Worm (Caenorhabditis elegans) whole organism, L1 larva: ENCODE results near the gene C50E3.9.

Experiments used
- C04F5.9 ChIP-seq: sonication (generic microtip); optimal IDR thresholded peaks from 2 replicates; lab custom pipeline; 2016; ENCODE audit warnings: missing genetic modification characterization, missing compliant biosample characterization
- C16A3.4 ChIP-seq: fragments of 150-350 bp; optimal IDR thresholded peaks from 2 replicates; lab custom pipeline; 2014; ENCODE audit warnings: missing biosample characterization, missing genetic modification characterization
- F16B12.6 ChIP-seq: fragments of 150-350 bp; optimal IDR thresholded peaks from 2 replicates; lab custom pipeline; 2014; ENCODE audit warnings: missing biosample characterization, missing genetic modification characterization
- Y116A8C.19 ChIP-seq: sonication (generic microtip); optimal IDR thresholded peaks from 2 replicates; lab custom pipeline; 2016; ENCODE audit warnings: missing compliant biosample characterization, missing genetic modification characterization, borderline replicate concordance
- aha-1 ChIP-seq: fragments of 150-350 bp; optimal IDR thresholded peaks from 2 replicates; lab custom pipeline; 2014; ENCODE audit warnings: missing biosample characterization, missing genetic modification characterization
- alr-1 ChIP-seq: fragments of 200-800 bp; sonication (Bioruptor generic); optimal IDR thresholded peaks from 2 replicates; lab custom pipeline; 2018; ENCODE audit warnings: borderline replicate concordance, mild to moderate bottlenecking, missing genetic modification characterization, missing compliant biosample characterization
- ama-1 ChIP-seq: fragments of 150-350 bp; optimal IDR thresholded peaks from 2 replicates; lab custom pipeline; 2014
- ceh-8 ChIP-seq: fragments of 200-800 bp; sonication (Bioruptor generic); optimal IDR thresholded peaks from 2 replicates; lab custom pipeline; 2018; ENCODE audit warnings: mild to moderate bottlenecking, missing genetic modification characterization, moderate library complexity, missing compliant biosample characterization
- efl-1 ChIP-seq, 4 experiments: fragments of 150-350 bp; optimal IDR thresholded peaks in 3 of 4; peaks in 1 of 4; 1 replicate in 1 of 4; 2 replicates in 3 of 4; lab custom pipeline; 2014; ENCODE audit warnings: missing biosample characterization in 2 of 4, missing genetic modification characterization in 2 of 4, missing genetic modification reagents in 2 of 4
- elt-2 ChIP-seq: sonication (generic microtip); optimal IDR thresholded peaks from 2 replicates; lab custom pipeline; 2016; ENCODE audit warnings: missing genetic modification characterization, mild to moderate bottlenecking, inconsistent platforms, missing compliant biosample characterization, missing genetic modification reagents
- elt-3 ChIP-seq, 6 experiments: fragments of 150-350 bp in 1 of 6; sonication (generic microtip); optimal IDR thresholded peaks; 2 replicates each; lab custom pipeline; 2017 to 2018; ENCODE audit warnings: missing biosample characterization in 6 of 6, missing genetic modification characterization in 6 of 6, inconsistent platforms in 1 of 6
- ets-5 ChIP-seq: fragments of 200-800 bp; sonication (Bioruptor generic); IDR thresholded peaks from 2 replicates; pipeline ENCODE4 v1.3.6; 2022; ENCODE audit warnings: missing genetic modification characterization, missing compliant biosample characterization
- fkh-10 ChIP-seq: sonication (generic microtip); optimal IDR thresholded peaks from 2 replicates; lab custom pipeline; 2017; ENCODE audit warnings: missing biosample characterization, missing genetic modification reagents, missing genetic modification characterization
- fos-1 ChIP-seq: fragments of 150-350 bp; optimal IDR thresholded peaks from 2 replicates; lab custom pipeline; 2014; ENCODE audit warnings: missing biosample characterization, missing genetic modification characterization
- hpl-2 ChIP-seq: fragments of 150-350 bp; optimal IDR thresholded peaks from 2 replicates; lab custom pipeline; 2014; ENCODE audit warnings: missing biosample characterization, missing genetic modification reagents, missing genetic modification characterization
- isw-1 ChIP-seq: fragments of 200-800 bp; sonication (Bioruptor generic); IDR thresholded peaks from 2 replicates; pipeline ENCODE4 v1.3.6; 2022; ENCODE audit warnings: missing genetic modification characterization, missing compliant biosample characterization
- jun-1 ChIP-seq: fragments of 150-350 bp; optimal IDR thresholded peaks from 2 replicates; lab custom pipeline; 2014; ENCODE audit warnings: missing biosample characterization, missing genetic modification reagents, missing genetic modification characterization
- lin-14 ChIP-seq: fragments of 200-800 bp; sonication (Bioruptor generic); optimal IDR thresholded peaks from 2 replicates; lab custom pipeline; 2018; ENCODE audit warnings: mild to moderate bottlenecking, missing genetic modification characterization, moderate library complexity, missing compliant biosample characterization
- lin-15B ChIP-seq: fragments of 150-350 bp; sonication (generic microtip); optimal IDR thresholded peaks from 3 replicates; lab custom pipeline; 2014; ENCODE audit warnings: missing biosample characterization, missing genetic modification characterization
- lin-39 ChIP-seq: fragments of 150-350 bp; optimal IDR thresholded peaks from 2 replicates; lab custom pipeline; 2014; ENCODE audit warnings: missing biosample characterization, missing genetic modification reagents, missing genetic modification characterization
- lir-3 ChIP-seq: sonication (generic microtip); optimal IDR thresholded peaks from 2 replicates; lab custom pipeline; 2016; ENCODE audit warnings: mild to moderate bottlenecking, missing genetic modification characterization, moderate library complexity, missing compliant biosample characterization; ENCODE audit not compliant: poor library complexity
- lsy-2 ChIP-seq, 2 experiments: fragments of 150-350 bp; optimal IDR thresholded peaks; 2 replicates each; lab custom pipeline; 2014; ENCODE audit warnings: missing biosample characterization in 2 of 2, missing genetic modification characterization in 2 of 2
- mef-2 ChIP-seq: fragments of 150-350 bp; optimal IDR thresholded peaks from 2 replicates; lab custom pipeline; 2014; ENCODE audit warnings: missing biosample characterization, missing genetic modification characterization
- mep-1 ChIP-seq: fragments of 150-350 bp; optimal IDR thresholded peaks from 2 replicates; lab custom pipeline; 2014; ENCODE audit warnings: missing biosample characterization, missing genetic modification characterization
- nhr-19 ChIP-seq: fragments of 200-800 bp; sonication (Bioruptor generic); conservative IDR thresholded peaks from 2 replicates; pipeline ENCODE4 v1.3.6; 2022; ENCODE audit warnings: missing genetic modification characterization, missing compliant biosample characterization
- nhr-20 ChIP-seq: sonication (generic microtip); optimal IDR thresholded peaks from 2 replicates; lab custom pipeline; 2016; ENCODE audit warnings: mild to moderate bottlenecking, missing genetic modification characterization, missing compliant biosample characterization
- nhr-71 ChIP-seq: sonication (generic microtip); optimal IDR thresholded peaks from 2 replicates; lab custom pipeline; 2016; ENCODE audit warnings: mild to moderate bottlenecking, missing genetic modification characterization, moderate library complexity, missing compliant biosample characterization
- nhr-76 ChIP-seq: sonication (generic microtip); optimal IDR thresholded peaks from 2 replicates; lab custom pipeline; 2017; ENCODE audit warnings: missing biosample characterization, missing genetic modification characterization
- nhr-84 ChIP-seq: sonication (generic microtip); optimal IDR thresholded peaks from 2 replicates; lab custom pipeline; 2017; ENCODE audit warnings: missing biosample characterization, missing genetic modification characterization
- nhr-90 ChIP-seq: sonication (generic microtip); optimal IDR thresholded peaks from 2 replicates; lab custom pipeline; 2016; ENCODE audit warnings: mild to moderate bottlenecking, missing genetic modification characterization, missing compliant biosample characterization; ENCODE audit not compliant: poor library complexity
- pax-3 ChIP-seq: fragments of 200-800 bp; sonication (Bioruptor generic); optimal IDR thresholded peaks from 2 replicates; lab custom pipeline; 2018; ENCODE audit warnings: mild to moderate bottlenecking, missing genetic modification characterization, moderate library complexity, missing compliant biosample characterization
- sox-4 ChIP-seq: sonication (generic microtip); optimal IDR thresholded peaks from 2 replicates; lab custom pipeline; 2016; ENCODE audit warnings: missing genetic modification characterization, missing compliant biosample characterization
- swsn-7 ChIP-seq: sonication (generic microtip); optimal IDR thresholded peaks from 2 replicates; lab custom pipeline; 2016; ENCODE audit warnings: missing genetic modification characterization, missing compliant biosample characterization
- tlp-1 ChIP-seq: fragments of 150-350 bp; optimal IDR thresholded peaks from 2 replicates; lab custom pipeline; 2014; ENCODE audit warnings: missing biosample characterization, missing genetic modification characterization
- unc-30 ChIP-seq: sonication (generic microtip); optimal IDR thresholded peaks from 2 replicates; lab custom pipeline; 2017; ENCODE audit warnings: missing biosample characterization, missing genetic modification characterization
- unc-86 ChIP-seq: sonication (generic microtip); optimal IDR thresholded peaks from 2 replicates; lab custom pipeline; 2016; ENCODE audit warnings: missing genetic modification characterization, missing compliant biosample characterization
- vab-15 ChIP-seq: sonication (generic microtip); optimal IDR thresholded peaks from 2 replicates; lab custom pipeline; 2017; ENCODE audit warnings: missing genotype, mild to moderate bottlenecking, missing genetic modification characterization, missing compliant biosample characterization
- zag-1 ChIP-seq: fragments of 150-350 bp; optimal IDR thresholded peaks from 2 replicates; lab custom pipeline; 2014; ENCODE audit warnings: missing biosample characterization, missing genetic modification characterization

C50E3.9 gene

ce11 chrV:7639787-7640186 lies 39.7 kb upstream of the C50E3.9 start, which contains the start of gene F07C4.10:
TSS of gene F07C4.10 (minus strand) at chrV:7639887.
- TF ChIP-seq tlp-1 (tag; lab: Kevin White, UChicago) (no peak), lin-39 (tag; lab: Kevin White, UChicago) (no peak), isw-1 (no peak), elt-2 (tag; lab: Kevin White, UChicago) (no peak), nhr-71 (tag; lab: Kevin White, UChicago) (no peak), pax-3 (tag; lab: Kevin White, UChicago) (no peak), elt-3 (tag; optimal IDR thresholded peaks at IDR 0.05; lab: Kevin White, UChicago) (no peak)

ce11 chrV:7639356-7639755 lies 39.3 kb upstream of the C50E3.9 start:
- TF ChIP-seq vab-15 (no peak), nhr-84 (tag; lab: Kevin White, UChicago) (no peak), C16A3.4 (tag; lab: Kevin White, UChicago) (no peak), nhr-19 (GFP tag; lab: Robert Waterston, UW) (no peak), F16B12.6 (tag; lab: Kevin White, UChicago) (no peak), unc-30 (tag; lab: Kevin White, UChicago) (no peak), ets-5 (GFP tag; lab: Robert Waterston, UW) (no peak), lir-3 (tag; lab: Kevin White, UChicago) (no peak), alr-1 (tag; lab: Kevin White, UChicago) (no peak), Y116A8C.19 (tag; lab: Kevin White, UChicago) (no peak), sox-4 (tag; lab: Kevin White, UChicago) (no peak), lin-14 (no peak), mep-1 (tag; lab: Kevin White, UChicago) (no peak), C04F5.9 (tag; lab: Kevin White, UChicago) (no peak), zag-1 (tag; lab: Kevin White, UChicago) (no peak), fos-1 (no peak)

ce11 chrV:7637801-7638200 lies 37.8 kb upstream of the C50E3.9 start, which contains the start of gene clec-45:
TSS of gene clec-45 (plus strand) at chrV:7638101.
- TF ChIP-seq sox-4 (tag; lab: Kevin White, UChicago) = no peak
- TF ChIP-seq nhr-84 (tag; lab: Kevin White, UChicago) = no peak
- TF ChIP-seq fos-1 = no peak
- no peak for TF ChIP-seq efl-1 (optimal IDR thresholded peaks at IDR 0.05; lab: Kevin White, UChicago)
- no peak for TF ChIP-seq efl-1 (GFP tag; optimal IDR thresholded peaks at IDR 0.05 in 1 of 2; lab: Kevin White, UChicago)
- TF ChIP-seq ama-1 (lab: Kevin White, UChicago) = no peak
- TF ChIP-seq lin-15B (tag; lab: Kevin White, UChicago) = no peak
- no peak for TF ChIP-seq mef-2 (tag; lab: Kevin White, UChicago)
- TF ChIP-seq nhr-20 (tag; lab: Kevin White, UChicago) = no peak
- no peak for TF ChIP-seq aha-1 (tag; lab: Kevin White, UChicago)
- no peak for TF ChIP-seq jun-1
- TF ChIP-seq nhr-90 = no peak
- TF ChIP-seq, all 84 proteins: peak for 0

- TF ChIP-seq ceh-8 (GFP tag; lab: Kevin White, UChicago) (no peak), unc-86 (tag; lab: Kevin White, UChicago) (no peak), nhr-76 (tag; lab: Kevin White, UChicago) (no peak), lsy-2 (tag; optimal IDR thresholded peaks at IDR 0.05; lab: Kevin White, UChicago) (no peak), Y116A8C.19 (tag; lab: Kevin White, UChicago) (no peak), hpl-2 (GFP tag; lab: Kevin White, UChicago) (no peak), lir-3 (tag; lab: Kevin White, UChicago) (no peak), fkh-10 (GFP tag; lab: Kevin White, UChicago) (no peak), nhr-20 (tag; lab: Kevin White, UChicago) (no peak), swsn-7 (tag; lab: Kevin White, UChicago) (no peak), ama-1 (lab: Kevin White, UChicago) (no peak)
Observed at ce11 chrV:7635469-7635868, 35.4 kb upstream of the C50E3.9 start, which contains the start of gene srd-29. TSS of gene srd-29 (plus strand) at chrV:7635769.
